Fruit fly (Drosophila melanogaster): ENCODE data around the gene Ir8a.
A peak's percentile ranks its signal among the peaks of the same experiment; 100 is the strongest.

Ir8a gene

DNA sequence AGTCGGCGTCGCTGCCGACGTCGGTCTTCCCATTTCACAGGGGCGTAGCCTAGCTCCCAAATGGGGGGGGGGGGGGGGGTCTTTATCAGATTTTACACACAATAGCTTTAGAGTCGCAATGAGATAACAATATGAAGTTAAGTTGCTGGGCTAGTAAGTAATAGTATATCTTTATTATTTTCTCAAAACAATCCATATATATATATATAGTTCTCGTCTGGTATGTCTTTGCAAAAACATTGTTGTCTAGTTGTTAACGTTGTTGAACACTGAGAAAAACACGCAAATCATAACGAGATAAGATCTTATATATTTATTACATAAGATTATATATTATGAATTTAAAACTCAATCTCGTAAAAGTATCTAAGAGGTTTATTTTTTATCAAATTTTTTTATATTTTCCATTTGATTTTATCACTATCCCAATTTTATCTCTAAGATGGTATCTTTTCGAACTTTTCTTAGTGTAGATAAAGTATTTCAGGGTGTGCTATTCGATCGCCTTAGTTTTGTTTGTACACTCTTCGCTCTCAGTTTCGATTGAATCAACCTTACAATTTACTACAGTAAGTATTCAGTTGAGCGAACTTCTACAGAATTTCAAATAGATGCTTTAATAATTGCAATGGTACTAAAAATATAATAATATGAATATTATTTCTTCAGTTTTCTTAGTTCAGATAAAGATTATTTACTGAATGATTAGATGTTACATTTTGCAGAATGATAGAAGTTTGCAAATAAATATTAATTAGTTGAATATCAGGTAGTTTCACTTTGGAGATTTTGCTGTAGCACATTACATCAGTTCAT is 34.3 kb downstream of the Ir8a start (continued):
- TF ChIP-seq chif (GFP tag; optimal IDR thresholded peaks at IDR 0.05) (peak in 1 of 2 experiments; percentile 8), toy (GFP tag; IDR thresholded peaks at IDR 0.05) (peak; percentile 66), Hsf (GFP tag; optimal IDR thresholded peaks at IDR 0.05) (peak; percentile 8), h (optimal IDR thresholded peaks at IDR 0.05) (no peak), CG30020 (tag; optimal IDR thresholded peaks at IDR 0.05) (no peak), CG7839 (tag; optimal IDR thresholded peaks at IDR 0.05) (peak; percentile 81), CG12942 (GFP tag; optimal IDR thresholded peaks at IDR 0.05) (no peak), CG31441 (GFP tag; IDR thresholded peaks at IDR 0.05) (peak; percentile 67), CG11247 (GFP tag; IDR thresholded peaks at IDR 0.05) (peak; percentile 88), CG10366 (GFP tag; IDR thresholded peaks at IDR 0.05) (peak; percentile 77), pfk (GFP tag; optimal IDR thresholded peaks at IDR 0.05) (no peak), Dfd (GFP tag; optimal IDR thresholded peaks at IDR 0.05) (no peak), jumu (GFP tag; optimal IDR thresholded peaks at IDR 0.05) (no peak), psq (GFP tag; optimal IDR thresholded peaks at IDR 0.05) (no peak), tll (GFP tag; optimal IDR thresholded peaks at IDR 0.05) (no peak), usp (GFP tag; optimal IDR thresholded peaks at IDR 0.05) (no peak), CG7786 (GFP tag; optimal IDR thresholded peaks at IDR 0.05) (peak; percentile 31), CG10462 (GFP tag; optimal IDR thresholded peaks at IDR 0.05) (no peak), CG9817 (tag; optimal IDR thresholded peaks at IDR 0.05) (peak; percentile 81), CG31224 (GFP tag; IDR thresholded peaks at IDR 0.05) (peak; percentile 89), wor (GFP tag; IDR thresholded peaks at IDR 0.05) (no peak), Blimp-1 (GFP tag; optimal IDR thresholded peaks at IDR 0.05) (peak; percentile 51), CG17912 (GFP tag; optimal IDR thresholded peaks at IDR 0.05) (no peak), vnd (GFP tag; IDR thresholded peaks at IDR 0.05; ENCODE audit: partially characterized antibody) (no peak), CG6854 (GFP tag; optimal IDR thresholded peaks at IDR 0.05) (peak; percentile 59), CG18619 (GFP tag; optimal IDR thresholded peaks at IDR 0.05) (peak; percentile 71), Mrtf (GFP tag; IDR thresholded peaks at IDR 0.05) (peak; percentile 81; the same call in 2 of the 3 replicates), otp (GFP tag; IDR thresholded peaks at IDR 0.05) (peak; percentile 78; the same call in 2 of the 3 replicates), trh (GFP tag; optimal IDR thresholded peaks at IDR 0.05) (no peak), CG11723 (GFP tag; optimal IDR thresholded peaks at IDR 0.05) (peak; percentile 51), sisA (GFP tag; IDR thresholded peaks at IDR 0.05) (peak; percentile 61), CG10431 (GFP tag; optimal IDR thresholded peaks at IDR 0.05) (no peak), Nf-YC (tag; optimal IDR thresholded peaks at IDR 0.05) (peak; percentile 56), CG4282 (GFP tag; optimal IDR thresholded peaks at IDR 0.05) (no peak), CG34422 (GFP tag; IDR thresholded peaks at IDR 0.05) (peak; percentile 85), lov (optimal IDR thresholded peaks at IDR 0.05) (no peak), lov (GFP tag; IDR thresholded peaks at IDR 0.05) (0 out of 3 replicates have a peak, but pooled peaks have one; percentile 42), CG6654 (GFP tag; optimal IDR thresholded peaks at IDR 0.05) (peak; percentile 37), CG15011 (GFP tag; optimal IDR thresholded peaks at IDR 0.05) (peak; percentile 27), Sry-δ (GFP tag; optimal IDR thresholded peaks at IDR 0.05) (no peak), CG17802 (tag; optimal IDR thresholded peaks at IDR 0.05) (no peak), CG7928 (GFP tag; optimal IDR thresholded peaks at IDR 0.05) (peak; percentile 42), CG11093 (GFP tag; IDR thresholded peaks at IDR 0.05) (peak; percentile 62; the same call in 1 of the 3 replicates), CG9932 (GFP tag; IDR thresholded peaks at IDR 0.05) (peak; percentile 95), slbo (GFP tag; IDR thresholded peaks at IDR 0.05) (peak; percentile 96), chinmo (GFP tag; IDR thresholded peaks at IDR 0.05; ENCODE audit: partially characterized antibody) (no peak), Drgx (GFP tag; IDR thresholded peaks at IDR 0.05) (peak; percentile 83), abd-A (tag; optimal IDR thresholded peaks at IDR 0.05) (no peak), CG14860 (GFP tag; IDR thresholded peaks at IDR 0.05; ENCODE audit: partially characterized antibody) (no peak), Scr (GFP tag; IDR thresholded peaks at IDR 0.05; ENCODE audit: partially characterized antibody) (no peak)
